Worm (Caenorhabditis elegans) whole organism, L1 larva: ENCODE results near the gene nspf-2.

Experiments used
- aly-2 ChIP-seq: fragments of 150-350 bp; optimal IDR thresholded peaks from 2 replicates; lab custom pipeline; 2014; ENCODE audit warnings: missing biosample characterization, missing genetic modification characterization
- blmp-1 ChIP-seq: fragments of 150-350 bp; optimal IDR thresholded peaks from 2 replicates; lab custom pipeline; 2014; ENCODE audit warnings: missing biosample characterization, missing genetic modification characterization
- ceh-63 ChIP-seq: fragments of 200-800 bp; sonication (Bioruptor generic); optimal IDR thresholded peaks from 2 replicates; lab custom pipeline; 2018; ENCODE audit warnings: mild to moderate bottlenecking, missing genetic modification characterization, missing compliant biosample characterization
- ceh-82 ChIP-seq, 3 experiments: fragments of 150-350 bp in 1 of 3; sonication (generic microtip) in 2 of 3; optimal IDR thresholded peaks; 2 replicates each; lab custom pipeline; 2014 to 2017; ENCODE audit warnings: missing biosample characterization in 3 of 3, missing genetic modification characterization in 3 of 3
- egl-27 ChIP-seq, 2 experiments: fragments of 150-350 bp in 1 of 2; sonication (generic microtip); optimal IDR thresholded peaks; 3 replicates each; lab custom pipeline; 2017 to 2018; ENCODE audit warnings: missing biosample characterization in 2 of 2, missing genetic modification characterization in 2 of 2, missing genetic modification reagents in 2 of 2
- elt-2 ChIP-seq: sonication (generic microtip); optimal IDR thresholded peaks from 2 replicates; lab custom pipeline; 2016; ENCODE audit warnings: missing genetic modification characterization, mild to moderate bottlenecking, inconsistent platforms, missing compliant biosample characterization, missing genetic modification reagents
- fos-1 ChIP-seq: fragments of 150-350 bp; optimal IDR thresholded peaks from 2 replicates; lab custom pipeline; 2014; ENCODE audit warnings: missing biosample characterization, missing genetic modification characterization
- mdl-1 ChIP-seq, 2 experiments: fragments of 150-350 bp; optimal IDR thresholded peaks; 2 replicates each; lab custom pipeline; 2014 to 2017; ENCODE audit warnings: missing biosample characterization in 2 of 2, missing genetic modification characterization in 2 of 2, inconsistent platforms in 1 of 2
- mef-2 ChIP-seq: fragments of 150-350 bp; optimal IDR thresholded peaks from 2 replicates; lab custom pipeline; 2014; ENCODE audit warnings: missing biosample characterization, missing genetic modification characterization
- mep-1 ChIP-seq: fragments of 150-350 bp; optimal IDR thresholded peaks from 2 replicates; lab custom pipeline; 2014; ENCODE audit warnings: missing biosample characterization, missing genetic modification characterization
- nhr-12 ChIP-seq: sonication (generic microtip); optimal IDR thresholded peaks from 2 replicates; lab custom pipeline; 2017; ENCODE audit warnings: missing biosample characterization, missing genetic modification characterization
- nhr-71 ChIP-seq: sonication (generic microtip); optimal IDR thresholded peaks from 2 replicates; lab custom pipeline; 2016; ENCODE audit warnings: mild to moderate bottlenecking, missing genetic modification characterization, moderate library complexity, missing compliant biosample characterization
- nhr-76 ChIP-seq: sonication (generic microtip); optimal IDR thresholded peaks from 2 replicates; lab custom pipeline; 2017; ENCODE audit warnings: missing biosample characterization, missing genetic modification characterization
- skn-1 ChIP-seq: fragments of 150-350 bp; optimal IDR thresholded peaks from 2 replicates; lab custom pipeline; 2014; ENCODE audit warnings: missing biosample characterization, missing genetic modification characterization

DNA sequence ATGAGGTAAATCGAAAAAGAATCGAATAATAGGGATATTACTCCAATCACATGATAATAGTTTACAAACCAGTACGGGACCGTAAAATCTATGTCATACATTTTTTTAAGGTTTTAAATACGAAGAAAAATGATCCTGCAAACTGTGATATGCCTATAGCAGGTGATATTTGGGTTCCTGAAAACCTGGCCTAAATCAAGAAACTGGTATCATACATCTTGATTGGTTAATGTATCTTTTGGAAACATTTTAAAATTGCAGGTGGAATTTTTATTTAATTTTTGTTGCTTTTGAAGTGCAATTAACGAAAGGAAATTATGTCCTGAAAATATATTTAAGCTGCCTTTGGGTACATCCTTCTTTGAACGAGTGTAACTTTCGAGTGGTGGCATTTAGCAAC, 11.5 kb downstream of the nspf-2 start, which contains the start of gene sri-61:
- TF ChIP-seq nhr-71 = no peak
- TF ChIP-seq aly-2 (tag; lab: Kevin White, UChicago) = no peak
- no peak for TF ChIP-seq fos-1 (tag; lab: Kevin White, UChicago)
- TF ChIP-seq mef-2 (tag; lab: Kevin White, UChicago) = no peak
- TF ChIP-seq mdl-1 (tag; optimal IDR thresholded peaks at IDR 0.05; lab: Kevin White, UChicago) = no peak
- TF ChIP-seq blmp-1 (tag; lab: Kevin White, UChicago) = no peak
- no peak for TF ChIP-seq skn-1 (tag; lab: Kevin White, UChicago)
- no peak for TF ChIP-seq mep-1 (tag; lab: Kevin White, UChicago)
- no peak for TF ChIP-seq nhr-76 (tag; lab: Kevin White, UChicago)
- TF ChIP-seq elt-2 (tag; lab: Kevin White, UChicago) = no peak
- TF ChIP-seq egl-27 (tag; optimal IDR thresholded peaks at IDR 0.05; lab: Kevin White, UChicago) = no peak
- no peak for TF ChIP-seq nhr-12 (tag; lab: Kevin White, UChicago)
- TF ChIP-seq ceh-82 (tag; optimal IDR thresholded peaks at IDR 0.05; lab: Kevin White, UChicago) = no peak
- TF ChIP-seq ceh-63 (GFP tag; lab: Kevin White, UChicago) = no peak
